Fruit fly (Drosophila melanogaster): ENCODE measurements around the gene myd.

myd gene

dm6 chr3R:19248036-19248435 is 67.6 kb downstream of the myd start, which contains the start of gene CG5217:
CG5217 (minus strand) TSS chr3R:19248136.
- TF ChIP-seq CG12104 (GFP tag; optimal IDR thresholded peaks at IDR 0.05) (no peak), CG30020 (tag; optimal IDR thresholded peaks at IDR 0.05) (no peak), pan (optimal IDR thresholded peaks at IDR 0.05) (no peak), pan (GFP tag; optimal IDR thresholded peaks at IDR 0.05 in 1 of 2, IDR thresholded peaks at IDR 0.05 in 1 of 2) (no peak), CG14441 (GFP tag; IDR thresholded peaks at IDR 0.05) (no peak), Ravus (GFP tag; IDR thresholded peaks at IDR 0.05) (no peak), mirr (GFP tag; optimal IDR thresholded peaks at IDR 0.05) (no peak), Xrp1 (GFP tag; IDR thresholded peaks at IDR 0.05) (no peak), CG3995 (GFP tag; optimal IDR thresholded peaks at IDR 0.05) (no peak)

- TF ChIP-seq cwo (GFP tag; optimal IDR thresholded peaks at IDR 0.05) (no peak), rib (GFP tag; IDR thresholded peaks at IDR 0.05) (no peak), CG6175 (GFP tag; IDR thresholded peaks at IDR 0.05) (no peak), hbn (GFP tag; IDR thresholded peaks at IDR 0.05; ENCODE audit: partially characterized antibody) (no peak), CG12219 (GFP tag; optimal IDR thresholded peaks at IDR 0.05) (no peak), CG1024 (GFP tag; IDR thresholded peaks at IDR 0.05) (no peak), CG8290 (GFP tag; optimal IDR thresholded peaks at IDR 0.05) (no peak), CG8290 (tag; optimal IDR thresholded peaks at IDR 0.05) (no peak), CG2202 (tag; optimal IDR thresholded peaks at IDR 0.05) (no peak), Nf-YA (GFP tag; IDR thresholded peaks at IDR 0.05) (no peak), CG15479 (GFP tag; optimal IDR thresholded peaks at IDR 0.05) (peak; percentile 50), twi (tag; optimal IDR thresholded peaks at IDR 0.05) (peak; percentile 33), CG33557 (GFP tag; optimal IDR thresholded peaks at IDR 0.05) (peak; percentile 18), btn (GFP tag; optimal IDR thresholded peaks at IDR 0.05) (no peak), CG6765 (GFP tag; optimal IDR thresholded peaks at IDR 0.05) (no peak), Spps (tag; optimal IDR thresholded peaks at IDR 0.05) (no peak), CG17612 (GFP tag; IDR thresholded peaks at IDR 0.05) (no peak), CG15696 (tag; optimal IDR thresholded peaks at IDR 0.05) (peak; percentile 17), usp (GFP tag; optimal IDR thresholded peaks at IDR 0.05) (no peak), CG32767 (GFP tag; IDR thresholded peaks at IDR 0.05) (no peak), dmrt11E (tag; optimal IDR thresholded peaks at IDR 0.05) (peak; percentile 14), Pdp1 (GFP tag; optimal IDR thresholded peaks at IDR 0.05) (peak in 1 of 2 experiments; percentile 82), cad (GFP tag; optimal IDR thresholded peaks at IDR 0.05) (peak; percentile 5), CG15601 (tag; optimal IDR thresholded peaks at IDR 0.05) (peak; percentile 52), sr (GFP tag; IDR thresholded peaks at IDR 0.05) (no peak), yki (optimal IDR thresholded peaks at IDR 0.05) (no peak), CG32532 (GFP tag; IDR thresholded peaks at IDR 0.05) (no peak), Scr (GFP tag; IDR thresholded peaks at IDR 0.05; ENCODE audit: partially characterized antibody) (no peak), Awh (GFP tag; IDR thresholded peaks at IDR 0.05) (no peak), ac (GFP tag; optimal IDR thresholded peaks at IDR 0.05) (no peak), Doc2 (GFP tag; IDR thresholded peaks at IDR 0.05) (no peak), salm (tag; optimal IDR thresholded peaks at IDR 0.05) (no peak), CG15269 (tag; optimal IDR thresholded peaks at IDR 0.05) (no peak), CG7839 (tag; optimal IDR thresholded peaks at IDR 0.05) (no peak), gsb (GFP tag; IDR thresholded peaks at IDR 0.05) (no peak), tin (GFP tag; optimal IDR thresholded peaks at IDR 0.05) (no peak), grn (GFP tag; optimal IDR thresholded peaks at IDR 0.05) (peak; percentile 59), Kr (GFP tag; optimal IDR thresholded peaks at IDR 0.05) (no peak)
Measured at dm6 chr3R:19250063-19250462, 69.6 kb downstream of the myd start.
